Fruit fly (Drosophila melanogaster) whole organism, prepupa: ENCODE data around the gene CG1227.

Source experiments
- CG10669 ChIP-seq: fragments of 200-800 bp; sonication (Bioruptor generic); optimal IDR thresholded peaks from 3 replicates; lab custom pipeline; 2018; ENCODE audit warnings: missing biosample characterization, mild to moderate bottlenecking, missing genetic modification characterization, moderate library complexity
- CG11762 ChIP-seq: fragments of 200-800 bp; sonication (Bioruptor generic); optimal IDR thresholded peaks from 3 replicates; lab custom pipeline; 2016; ENCODE audit warnings: missing biosample characterization, missing genetic modification characterization; ENCODE audit not compliant: insufficient read depth
- CG3919 ChIP-seq: fragments of 200-800 bp; sonication (Bioruptor generic); optimal IDR thresholded peaks from 3 replicates; lab custom pipeline; 2016; ENCODE audit warnings: missing biosample characterization, missing genetic modification characterization
- CG6854 ChIP-seq: fragments of 200-800 bp; sonication (Bioruptor generic); optimal IDR thresholded peaks from 2 replicates; lab custom pipeline; 2017; ENCODE audit warnings: missing biosample characterization, mild to moderate bottlenecking, missing genetic modification characterization
- CG8119 ChIP-seq: fragments of 200-800 bp; sonication (Bioruptor generic); IDR thresholded peaks from 3 replicates; pipeline ENCODE4 v1.3.6; 2022; ENCODE audit warnings: missing biosample characterization, missing genetic modification characterization
- CG9139 ChIP-seq: fragments of 200-800 bp; sonication (Bioruptor generic); optimal IDR thresholded peaks from 3 replicates; lab custom pipeline; 2017; ENCODE audit warnings: missing biosample characterization, mild to moderate bottlenecking, missing genetic modification characterization
- Hr38 ChIP-seq: sonication (Bioruptor generic); optimal IDR thresholded peaks from 2 replicates; lab custom pipeline; 2016; ENCODE audit warnings: missing biosample characterization, missing genetic modification characterization
- OdsH ChIP-seq: fragments of 200-800 bp; sonication (Bioruptor generic); optimal IDR thresholded peaks from 3 replicates; lab custom pipeline; 2016; ENCODE audit warnings: missing biosample characterization, missing genetic modification characterization
- Smox ChIP-seq: fragments of 200-800 bp; sonication (Bioruptor generic); optimal IDR thresholded peaks from 3 replicates; lab custom pipeline; 2016; ENCODE audit warnings: missing biosample characterization, missing genetic modification characterization
- Sox102F ChIP-seq: fragments of 200-800 bp; sonication (Bioruptor generic); optimal IDR thresholded peaks from 2 replicates; lab custom pipeline; 2016; ENCODE audit warnings: missing biosample characterization, mild to moderate bottlenecking, missing genetic modification characterization
- acj6 ChIP-seq: fragments of 200-800 bp; sonication (Bioruptor generic); optimal IDR thresholded peaks from 3 replicates; lab custom pipeline; 2016; ENCODE audit warnings: missing biosample characterization, missing genetic modification characterization
- salr ChIP-seq, 2 experiments: fragments of 200-800 bp; sonication (Bioruptor generic); optimal IDR thresholded peaks; 3 replicates each; lab custom pipeline; 2016 to 2018; ENCODE audit warnings: missing biosample characterization in 2 of 2, missing genetic modification characterization in 2 of 2, mild to moderate bottlenecking in 1 of 2
- ss ChIP-seq, 2 experiments: fragments of 200-800 bp; sonication (Bioruptor generic); optimal IDR thresholded peaks; 2 replicates in 1 of 2; 3 replicates in 1 of 2; lab custom pipeline; 2017 to 2018; ENCODE audit warnings: mild to moderate bottlenecking in 2 of 2, missing biosample characterization in 2 of 2, missing genetic modification characterization in 2 of 2, moderate library complexity in 1 of 2

dm6 chr3R:7199849-7200248 is 49.7 kb downstream of the CG1227 start:
- no peak for TF ChIP-seq OdsH (GFP tag; lab: Kevin White, UChicago)
- TF ChIP-seq CG10669 (GFP tag; lab: Kevin White, UChicago), result no peak
- no peak for TF ChIP-seq Sox102F (GFP tag; lab: Kevin White, UChicago)
- no peak for TF ChIP-seq ss (GFP tag; optimal IDR thresholded peaks at IDR 0.05; lab: Kevin White, UChicago)
- no peak for TF ChIP-seq CG11762 (GFP tag; lab: Kevin White, UChicago)
- TF ChIP-seq CG9139, result no peak
- no peak for TF ChIP-seq CG8119
- no peak for TF ChIP-seq Smox (GFP tag; lab: Kevin White, UChicago)
- no peak for TF ChIP-seq CG6854 (GFP tag; lab: Kevin White, UChicago)
- TF ChIP-seq Hr38 (GFP tag; lab: Kevin White, UChicago), result no peak
- TF ChIP-seq acj6 (GFP tag; lab: Kevin White, UChicago), result no peak
- TF ChIP-seq salr (GFP tag; optimal IDR thresholded peaks at IDR 0.05; lab: Kevin White, UChicago), result no peak
- TF ChIP-seq CG3919 (GFP tag; lab: Kevin White, UChicago), result no peak
